Worm (Caenorhabditis elegans) whole organism, L4 larva: ENCODE results near the gene glb-9.

Experiments used
- F49E8.2 ChIP-seq: sonication (generic microtip); optimal IDR thresholded peaks from 2 replicates; lab custom pipeline; 2016; ENCODE audit warnings: missing compliant biosample characterization, mild to moderate bottlenecking, missing genetic modification characterization, borderline replicate concordance
- ama-1 ChIP-seq: fragments of 150-350 bp; optimal IDR thresholded peaks from 2 replicates; lab custom pipeline; 2014; ENCODE audit warnings: inconsistent platforms, mixed read lengths
- dmd-6 ChIP-seq: fragments of 200-800 bp; sonication (Bioruptor generic); IDR thresholded peaks from 2 replicates; pipeline ENCODE4 v1.3.6; 2022; ENCODE audit warnings: missing genetic modification reagents, missing genetic modification characterization, missing compliant biosample characterization
- dpl-1 ChIP-seq: fragments of 150-350 bp; optimal IDR thresholded peaks from 2 replicates; lab custom pipeline; 2014; ENCODE audit warnings: missing biosample characterization, missing genetic modification reagents, missing genetic modification characterization
- dve-1 ChIP-seq: sonication (generic microtip); optimal IDR thresholded peaks from 2 replicates; lab custom pipeline; 2017; ENCODE audit warnings: antibody characterized with exemption, mild to moderate bottlenecking, missing genetic modification characterization, missing compliant biosample characterization; ENCODE audit not compliant: insufficient read depth
- jun-1 ChIP-seq: fragments of 150-350 bp; optimal IDR thresholded peaks from 2 replicates; lab custom pipeline; 2014; ENCODE audit warnings: missing biosample characterization, missing genetic modification reagents, missing genetic modification characterization
- lin-15B ChIP-seq: fragments of 150-350 bp; sonication (generic microtip); optimal IDR thresholded peaks from 3 replicates; lab custom pipeline; 2014; ENCODE audit warnings: missing biosample characterization, missing genetic modification characterization
- lin-38 ChIP-seq: fragments of 200-800 bp; sonication (Bioruptor generic); IDR thresholded peaks from 2 replicates; pipeline ENCODE4 v1.3.6; 2022; ENCODE audit warnings: missing genetic modification reagents, missing genetic modification characterization, missing compliant biosample characterization
- lir-3 ChIP-seq: sonication (generic microtip); optimal IDR thresholded peaks from 2 replicates; lab custom pipeline; 2016; ENCODE audit warnings: mild to moderate bottlenecking, missing genetic modification characterization, missing compliant biosample characterization
- mep-1 ChIP-seq: fragments of 150-350 bp; sonication (generic microtip); optimal IDR thresholded peaks from 3 replicates; lab custom pipeline; 2014; ENCODE audit warnings: missing biosample characterization, missing genetic modification characterization
- mes-2 ChIP-seq: sonication (generic microtip); optimal IDR thresholded peaks from 2 replicates; lab custom pipeline; 2016; ENCODE audit warnings: missing genotype, mild to moderate bottlenecking, missing genetic modification characterization, missing compliant biosample characterization; ENCODE audit not compliant: poor library complexity, severe bottlenecking
- nhr-237 ChIP-seq: sonication (generic microtip); optimal IDR thresholded peaks from 2 replicates; lab custom pipeline; 2017; ENCODE audit warnings: missing biosample characterization, missing genetic modification characterization
- pqm-1 ChIP-seq: sonication (generic microtip); optimal IDR thresholded peaks from 2 replicates; lab custom pipeline; 2017; ENCODE audit warnings: missing biosample characterization, missing genetic modification characterization

ce11 chrII:7549035-7549434, 29.9 kb upstream of the glb-9 start, which contains the start of gene tph-1:
- TF ChIP-seq lin-38 (no peak), lir-3 (no peak), jun-1 (no peak), dpl-1 (GFP tag; lab: Kevin White, UChicago) (no peak), lin-15B (no peak), F49E8.2 (tag; lab: Kevin White, UChicago) (no peak), pqm-1 (tag; lab: Kevin White, UChicago) (no peak), ama-1 (lab: Kevin White, UChicago) (no peak), dmd-6 (no peak), nhr-237 (tag; lab: Kevin White, UChicago) (no peak), mes-2 (tag; lab: Kevin White, UChicago) (no peak), dve-1 (no peak), mep-1 (tag; lab: Kevin White, UChicago) (no peak)
